Worm (Caenorhabditis elegans) whole organism, late embryonic: ENCODE measurements around the gene F44F4.9.

Source experiments
- C08G9.2 ChIP-seq: sonication (generic microtip); optimal IDR thresholded peaks from 2 replicates; lab custom pipeline; 2016; ENCODE audit warnings: mild to moderate bottlenecking, missing genetic modification characterization, moderate library complexity, missing compliant biosample characterization
- C38D4.7 ChIP-seq: fragments of 200-800 bp; sonication (Bioruptor generic); optimal IDR thresholded peaks from 2 replicates; lab custom pipeline; 2018; ENCODE audit warnings: mild to moderate bottlenecking, missing genetic modification characterization, moderate library complexity, missing compliant biosample characterization
- ceh-22 ChIP-seq: sonication (generic microtip); optimal IDR thresholded peaks from 2 replicates; lab custom pipeline; 2017; ENCODE audit warnings: missing biosample characterization, missing genetic modification characterization
- hlh-30 ChIP-seq: sonication (generic microtip); optimal IDR thresholded peaks from 2 replicates; lab custom pipeline; 2017; ENCODE audit warnings: antibody characterized with exemption, missing genetic modification characterization, missing compliant biosample characterization; ENCODE audit not compliant: insufficient read depth
- nfya-1 ChIP-seq: sonication (generic microtip); optimal IDR thresholded peaks from 2 replicates; lab custom pipeline; 2017; ENCODE audit warnings: missing genetic modification characterization, mild to moderate bottlenecking, missing compliant biosample characterization, antibody characterized with exemption, moderate library complexity
- npax-4 ChIP-seq: sonication (generic microtip); optimal IDR thresholded peaks from 2 replicates; lab custom pipeline; 2016; ENCODE audit warnings: missing genetic modification characterization, missing compliant biosample characterization
- ref-2 ChIP-seq: sonication (generic microtip); optimal IDR thresholded peaks from 2 replicates; lab custom pipeline; 2016; ENCODE audit warnings: missing genetic modification characterization, missing compliant biosample characterization
- sox-4 ChIP-seq: sonication (generic microtip); optimal IDR thresholded peaks from 2 replicates; lab custom pipeline; 2017; ENCODE audit warnings: mild to moderate bottlenecking, missing genetic modification characterization, inconsistent platforms, missing compliant biosample characterization
- tbx-2 ChIP-seq: sonication (generic microtip); optimal IDR thresholded peaks from 2 replicates; lab custom pipeline; 2016; ENCODE audit warnings: missing genetic modification characterization, missing compliant biosample characterization
- unc-86 ChIP-seq: sonication (generic microtip); optimal IDR thresholded peaks from 2 replicates; lab custom pipeline; 2016; ENCODE audit warnings: missing genetic modification characterization, missing compliant biosample characterization

DNA sequence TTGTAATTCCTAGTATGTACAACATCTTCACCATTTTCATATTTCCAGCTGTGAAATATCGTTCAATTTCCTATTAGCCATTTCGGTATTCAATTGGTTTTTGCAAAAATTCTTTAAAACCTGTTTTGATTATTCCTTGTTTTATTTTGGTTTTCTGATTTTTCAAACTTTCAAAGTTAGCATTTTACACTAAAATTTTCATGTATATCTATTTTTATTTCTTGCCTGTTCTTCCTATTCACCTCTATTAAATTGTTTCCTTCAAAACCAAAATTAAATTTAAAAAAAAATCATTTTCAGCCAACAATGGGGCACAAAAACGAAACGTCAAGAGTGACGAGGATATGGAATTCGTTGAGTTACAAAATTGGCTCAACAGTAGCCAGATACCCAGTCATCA lies 26.7 kb downstream of the F44F4.9 start, which contains the start of gene ptr-8:
- TF ChIP-seq sox-4, result no peak
- TF ChIP-seq ref-2, result no peak
- no peak for TF ChIP-seq npax-4 (tag; lab: Kevin White, UChicago)
- no peak for TF ChIP-seq ceh-22 (tag; lab: Kevin White, UChicago)
- no peak for TF ChIP-seq C08G9.2
- no peak for TF ChIP-seq C38D4.7 (GFP tag; lab: Kevin White, UChicago)
- no peak for TF ChIP-seq hlh-30 (tag; lab: Kevin White, UChicago)
- no peak for TF ChIP-seq tbx-2
- TF ChIP-seq nfya-1 (tag; lab: Kevin White, UChicago), result no peak
- no peak for TF ChIP-seq unc-86
